Worm (Caenorhabditis elegans): ENCODE results near the gene ttr-18.
A peak's percentile ranks its signal among the peaks of the same experiment; 100 is the strongest.

DNA sequence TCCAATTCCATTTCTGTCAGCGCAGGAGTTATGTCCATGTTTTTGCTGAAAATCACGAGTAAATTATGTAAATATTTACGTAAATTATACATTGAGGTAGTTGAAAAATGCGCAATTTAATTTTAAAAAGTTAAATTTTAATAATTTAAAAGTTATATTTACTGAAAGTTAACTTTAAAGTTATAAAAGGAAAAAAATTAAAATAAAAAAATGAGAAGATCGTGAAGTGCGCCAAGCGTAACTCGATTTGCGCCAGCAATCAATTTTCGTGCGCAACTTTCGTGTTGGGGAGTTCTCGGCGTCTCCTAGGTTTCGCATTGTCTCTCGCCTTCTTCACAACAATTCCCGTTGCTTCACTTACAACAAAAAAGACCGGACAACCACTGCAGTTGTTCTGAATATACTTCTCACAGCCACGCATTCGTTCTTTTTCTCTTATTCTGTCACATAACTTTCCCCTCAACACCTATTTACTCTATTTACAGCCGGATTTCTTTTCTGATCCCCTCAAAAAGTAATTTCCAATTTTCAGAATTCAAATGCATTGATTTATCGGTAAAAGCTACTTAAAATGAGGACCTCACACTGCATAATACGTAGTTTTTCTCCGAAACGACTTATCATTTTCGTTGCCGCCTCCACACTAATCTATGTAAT is 12.9 kb downstream of the ttr-18 start, which contains the start of the genes metl-1 and W02B12.11:
- peak; percentile 88 for TF ChIP-seq mcd-1 (GFP tag; IDR thresholded peaks at IDR 0.05)
- no peak for TF ChIP-seq fkh-3 (tag; optimal IDR thresholded peaks at IDR 0.05)
- 0 out of 2 replicates have a peak, but pooled peaks have one; percentile 30 for TF ChIP-seq lir-1 (GFP tag; conservative IDR thresholded peaks at IDR 0.05)
- peak; percentile 70 for TF ChIP-seq repo-1 (tag; optimal IDR thresholded peaks at IDR 0.05)
- peak; percentile 91 for TF ChIP-seq madf-6 (GFP tag; IDR thresholded peaks at IDR 0.05)
- TF ChIP-seq B0019.2 (GFP tag; conservative IDR thresholded peaks at IDR 0.05): no peak; the same call in 1 of the 2 replicates
- no peak for TF ChIP-seq unc-62 (GFP tag; optimal IDR thresholded peaks at IDR 0.05)
- peak; percentile 29 for TF ChIP-seq dpl-1 (GFP tag; optimal IDR thresholded peaks at IDR 0.05)
- peak; percentile 93 for TF ChIP-seq Y53G8AR.9 (GFP tag; conservative IDR thresholded peaks at IDR 0.05)

All from whole organism, young adult.